Fruit fly (Drosophila melanogaster) whole organism, embryonic: ENCODE results near the gene CG9926.

Experiments
- Atf3 ChIP-seq: fragments of 200-800 bp; sonication (Bioruptor generic); optimal IDR thresholded peaks from 3 replicates; lab custom pipeline; 2016; ENCODE audit warnings: missing biosample characterization, missing genetic modification characterization
- C15 ChIP-seq: fragments of 200-800 bp; sonication (Bioruptor generic); IDR thresholded peaks from 3 replicates; pipeline ENCODE4 v1.3.6; 2022; ENCODE audit warnings: missing biosample characterization, missing genetic modification characterization
- CG10321 ChIP-seq: fragments of 200-800 bp; sonication (Bioruptor generic); IDR thresholded peaks from 2 replicates; pipeline ENCODE4 v1.3.6; 2022; ENCODE audit warnings: missing biosample characterization, missing genetic modification characterization
- CG10543 ChIP-seq: fragments of 200-800 bp; sonication (Bioruptor generic); optimal IDR thresholded peaks from 3 replicates; lab custom pipeline; 2017; ENCODE audit warnings: missing biosample characterization, mild to moderate bottlenecking, missing genetic modification characterization, moderate library complexity
- CG12104 ChIP-seq: fragments of 200-800 bp; sonication (Bioruptor generic); optimal IDR thresholded peaks from 3 replicates; lab custom pipeline; 2016; ENCODE audit warnings: missing biosample characterization, missing genetic modification characterization
- CG12391 ChIP-seq: fragments of 200-800 bp; sonication (Bioruptor generic); optimal IDR thresholded peaks from 3 replicates; lab custom pipeline; 2018; ENCODE audit warnings: missing biosample characterization, mild to moderate bottlenecking, missing genetic modification characterization, moderate library complexity
- CG13894 ChIP-seq: fragments of 200-800 bp; sonication (Bioruptor generic); optimal IDR thresholded peaks from 3 replicates; lab custom pipeline; 2018; ENCODE audit warnings: missing biosample characterization, mild to moderate bottlenecking, missing genetic modification characterization, moderate library complexity
- CG15269 ChIP-seq: fragments of 200-800 bp; sonication (Bioruptor generic); optimal IDR thresholded peaks from 2 replicates; lab custom pipeline; 2018; ENCODE audit warnings: missing biosample characterization, mild to moderate bottlenecking, missing genetic modification characterization, moderate library complexity
- CG15696 ChIP-seq: fragments of 200-800 bp; sonication (Bioruptor generic); optimal IDR thresholded peaks from 2 replicates; lab custom pipeline; 2019; ENCODE audit warnings: missing biosample characterization, mild to moderate bottlenecking, missing genetic modification characterization, moderate library complexity
- CG1602 ChIP-seq: fragments of 200-800 bp; sonication (Bioruptor generic); optimal IDR thresholded peaks from 3 replicates; lab custom pipeline; 2016; ENCODE audit warnings: missing biosample characterization, missing genetic modification characterization
- CG17912 ChIP-seq: fragments of 200-800 bp; sonication (Bioruptor generic); optimal IDR thresholded peaks from 2 replicates; lab custom pipeline; 2018; ENCODE audit warnings: missing biosample characterization, mild to moderate bottlenecking, missing genetic modification characterization
- CG1792 ChIP-seq: fragments of 200-800 bp; sonication (Bioruptor generic); optimal IDR thresholded peaks from 2 replicates; lab custom pipeline; 2016; ENCODE audit warnings: missing biosample characterization, missing genetic modification characterization
- CG1832 ChIP-seq: fragments of 200-800 bp; sonication (Bioruptor generic); optimal IDR thresholded peaks from 2 replicates; lab custom pipeline; 2017; ENCODE audit warnings: missing biosample characterization, mild to moderate bottlenecking, missing genetic modification characterization, inconsistent platforms
- CG3838 ChIP-seq: fragments of 200-800 bp; sonication (Bioruptor generic); optimal IDR thresholded peaks from 3 replicates; lab custom pipeline; 2016; ENCODE audit warnings: missing biosample characterization, missing genetic modification characterization
- Ets65A ChIP-seq: fragments of 200-800 bp; sonication (Bioruptor generic); peaks from one replicate; lab custom pipeline; 2016; ENCODE audit warnings: missing biosample characterization, missing genetic modification characterization
- Hmx ChIP-seq: fragments of 200-800 bp; sonication (Bioruptor generic); optimal IDR thresholded peaks from 2 replicates; lab custom pipeline; 2016; ENCODE audit warnings: missing biosample characterization, missing genetic modification characterization
- Hr39 ChIP-seq: fragments of >200 bp; optimal IDR thresholded peaks from 2 replicates; lab custom pipeline; 2017
- Med ChIP-seq: fragments of 200-800 bp; sonication (Bioruptor generic); peaks from one replicate; lab custom pipeline; 2016; ENCODE audit warnings: missing biosample characterization, missing genetic modification characterization, mild to moderate bottlenecking, inconsistent platforms, moderate library complexity
- Myb ChIP-seq: fragments of 200-800 bp; sonication (Bioruptor generic); optimal IDR thresholded peaks from 2 replicates; lab custom pipeline; 2016; ENCODE audit warnings: missing biosample characterization, missing genetic modification characterization
- Neu2 ChIP-seq: fragments of 200-800 bp; sonication (Bioruptor generic); optimal IDR thresholded peaks from 3 replicates; lab custom pipeline; 2016; ENCODE audit warnings: missing biosample characterization, missing genetic modification characterization, borderline replicate concordance
- Nf-YC ChIP-seq: fragments of 200-800 bp; optimal IDR thresholded peaks from 3 replicates; lab custom pipeline; 2019; ENCODE audit warnings: missing biosample characterization, mild to moderate bottlenecking, missing genetic modification characterization, moderate library complexity
- Xbp1 ChIP-seq: fragments of 200-800 bp; sonication (Bioruptor generic); optimal IDR thresholded peaks from 3 replicates; lab custom pipeline; 2016; ENCODE audit warnings: missing biosample characterization, mild to moderate bottlenecking, missing genetic modification characterization
- ab ChIP-seq: fragments of 200-800 bp; sonication (Bioruptor generic); optimal IDR thresholded peaks from 2 replicates; lab custom pipeline; 2016; ENCODE audit warnings: missing biosample characterization, missing genetic modification characterization
- abd-A ChIP-seq: fragments of 200-800 bp; sonication (Bioruptor generic); optimal IDR thresholded peaks from 3 replicates; lab custom pipeline; 2019; ENCODE audit warnings: missing biosample characterization, mild to moderate bottlenecking, missing genetic modification characterization, moderate library complexity
- ac ChIP-seq: fragments of 200-800 bp; sonication (Bioruptor generic); optimal IDR thresholded peaks from 3 replicates; lab custom pipeline; 2017; ENCODE audit warnings: missing biosample characterization, mild to moderate bottlenecking, missing genetic modification characterization
- caup ChIP-seq: fragments of 200-800 bp; sonication (Bioruptor generic); optimal IDR thresholded peaks from 3 replicates; lab custom pipeline; 2017; ENCODE audit warnings: missing biosample characterization, mild to moderate bottlenecking, missing genetic modification characterization, moderate library complexity; ENCODE audit not compliant: severe bottlenecking
- dmrt11E ChIP-seq: fragments of 200-800 bp; sonication (Bioruptor generic); optimal IDR thresholded peaks from 3 replicates; lab custom pipeline; 2018; ENCODE audit warnings: missing biosample characterization, mild to moderate bottlenecking, missing genetic modification characterization, moderate library complexity
- ham ChIP-seq: fragments of 200-800 bp; sonication (Bioruptor generic); IDR thresholded peaks from 2 replicates; pipeline ENCODE4 v1.3.6; 2022; ENCODE audit warnings: missing biosample characterization, missing genetic modification characterization
- inv ChIP-seq: fragments of 200-800 bp; sonication (Bioruptor generic); IDR thresholded peaks from 2 replicates; pipeline ENCODE4 v1.3.6; 2022; ENCODE audit warnings: missing biosample characterization, missing genetic modification characterization; ENCODE audit not compliant: partially characterized antibody
- kni ChIP-seq: fragments of 200-800 bp; sonication (Bioruptor generic); optimal IDR thresholded peaks from 3 replicates; lab custom pipeline; 2017; ENCODE audit warnings: mild to moderate bottlenecking, missing biosample characterization, missing genetic modification reagents, missing genetic modification characterization
- lab ChIP-seq: fragments of 200-800 bp; sonication (Bioruptor generic); optimal IDR thresholded peaks from 3 replicates; lab custom pipeline; 2017; ENCODE audit warnings: missing biosample characterization, missing genetic modification characterization, mild to moderate bottlenecking, moderate library complexity, missing genetic modification reagents
- mld ChIP-seq: fragments of 200-800 bp; sonication (Bioruptor generic); IDR thresholded peaks from 3 replicates; pipeline ENCODE4 v1.3.6; 2022; ENCODE audit warnings: missing biosample characterization, missing genetic modification characterization; ENCODE audit not compliant: partially characterized antibody
- oc ChIP-seq: fragments of 200-800 bp; sonication (Bioruptor generic); optimal IDR thresholded peaks from 2 replicates; lab custom pipeline; 2018; ENCODE audit warnings: missing biosample characterization, mild to moderate bottlenecking, missing genetic modification characterization, moderate library complexity
- phol ChIP-seq: fragments of 200-800 bp; sonication (Bioruptor generic); optimal IDR thresholded peaks from 3 replicates; lab custom pipeline; 2018; ENCODE audit warnings: missing biosample characterization, mild to moderate bottlenecking, missing genetic modification characterization, moderate library complexity
- pros ChIP-seq: fragments of 200-800 bp; sonication (Bioruptor generic); optimal IDR thresholded peaks from 3 replicates; lab custom pipeline; 2019; ENCODE audit warnings: missing biosample characterization, mild to moderate bottlenecking, missing genetic modification characterization, moderate library complexity
- ro ChIP-seq: fragments of 200-800 bp; sonication (Bioruptor generic); IDR thresholded peaks from 2 replicates; pipeline ENCODE4 v1.3.6; 2022; ENCODE audit warnings: missing biosample characterization, missing genetic modification characterization
- run ChIP-seq: fragments of 200-800 bp; sonication (Bioruptor generic); optimal IDR thresholded peaks from 3 replicates; lab custom pipeline; 2018; ENCODE audit warnings: missing biosample characterization, mild to moderate bottlenecking, missing genetic modification characterization
- salm ChIP-seq: fragments of 200-800 bp; sonication (Bioruptor generic); optimal IDR thresholded peaks from 2 replicates; lab custom pipeline; 2018; ENCODE audit warnings: missing biosample characterization, mild to moderate bottlenecking, missing genetic modification characterization
- sens ChIP-seq: fragments of 200-800 bp; sonication (Bioruptor generic); peaks from one replicate; lab custom pipeline; 2016; ENCODE audit warnings: missing biosample characterization, missing genetic modification characterization
- sug ChIP-seq: fragments of 200-800 bp; optimal IDR thresholded peaks from 2 replicates; lab custom pipeline; 2019; ENCODE audit warnings: missing biosample characterization, mild to moderate bottlenecking, missing genetic modification characterization, moderate library complexity
- vnd ChIP-seq: fragments of 200-800 bp; sonication (Bioruptor generic); IDR thresholded peaks from 3 replicates; pipeline ENCODE4 v1.3.6; 2022; ENCODE audit warnings: missing biosample characterization, missing genetic modification characterization; ENCODE audit not compliant: partially characterized antibody
- zen ChIP-seq: fragments of 200-800 bp; sonication (Bioruptor generic); optimal IDR thresholded peaks from 3 replicates; lab custom pipeline; 2018; ENCODE audit warnings: missing biosample characterization, mild to moderate bottlenecking, missing genetic modification characterization, moderate library complexity

The CG9926 gene

DNA sequence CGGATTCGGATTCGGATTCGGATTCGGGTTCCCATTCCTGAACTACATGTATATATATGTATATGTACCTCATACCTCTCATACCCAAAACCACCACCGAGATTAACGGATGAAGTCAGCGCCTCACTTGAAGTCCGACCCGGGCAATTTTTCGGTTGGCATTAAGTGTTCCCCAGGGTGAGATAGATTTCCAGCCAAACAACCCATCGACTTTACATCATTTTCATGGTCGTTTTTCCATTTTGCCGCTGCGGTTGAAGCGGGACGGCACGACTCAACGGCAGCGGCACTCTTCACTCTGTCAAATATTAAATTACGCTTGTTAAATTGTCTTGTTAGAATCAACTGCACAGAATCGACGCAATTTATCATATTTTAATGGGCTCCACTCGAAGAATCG, 20.7 kb downstream of the CG9926 start (continued):
- TF ChIP-seq CG17912 (GFP tag; lab: Kevin White, UChicago): no peak
- no peak for TF ChIP-seq ham
- TF ChIP-seq caup: no peak
- no peak for TF ChIP-seq dmrt11E
- peak; percentile 66 for TF ChIP-seq run
- no peak for TF ChIP-seq CG12104 (GFP tag; lab: Kevin White, UChicago)
- TF ChIP-seq C15 (GFP tag; lab: Robert Waterston, UW): no peak
- TF ChIP-seq Hmx (GFP tag; lab: Kevin White, UChicago): no peak
- TF ChIP-seq Myb (GFP tag; lab: Kevin White, UChicago): no peak
- TF ChIP-seq mld (GFP tag; lab: Robert Waterston, UW): no peak
- no peak for TF ChIP-seq salm
- peak; percentile 28 for TF ChIP-seq kni
- TF ChIP-seq vnd (GFP tag; lab: Robert Waterston, UW): no peak
- TF ChIP-seq Hr39: no peak
- TF ChIP-seq CG1792 (GFP tag; lab: Kevin White, UChicago): no peak
- no peak for TF ChIP-seq CG12391 (tag; lab: Kevin White, UChicago)
- TF ChIP-seq zen: no peak
- TF ChIP-seq ro (GFP tag; lab: Robert Waterston, UW): no peak
- TF ChIP-seq abd-A (tag; lab: Kevin White, UChicago): peak; percentile 65
- TF ChIP-seq lab (GFP tag; lab: Kevin White, UChicago): no peak
- no peak for TF ChIP-seq inv
- no peak for TF ChIP-seq Atf3 (GFP tag; lab: Kevin White, UChicago)
- TF ChIP-seq Nf-YC (tag; lab: Kevin White, UChicago): peak; percentile 87
- no peak for TF ChIP-seq CG10543
- peak; percentile 3 for TF ChIP-seq phol (tag; lab: Kevin White, UChicago)
- peak; percentile 59 for TF ChIP-seq CG1832
- TF ChIP-seq sug (tag; lab: Kevin White, UChicago): no peak
- TF ChIP-seq, all 482 proteins: peak for 18

dm6 chr3R:13927543-13927942, 23.4 kb downstream of the CG9926 start:
- no peak for TF ChIP-seq CG1602 (GFP tag; lab: Kevin White, UChicago)
- peak; percentile 39 for TF ChIP-seq abd-A (tag; lab: Kevin White, UChicago)
- no peak for TF ChIP-seq Neu2 (GFP tag; lab: Kevin White, UChicago)
- peak; percentile 63 for TF ChIP-seq sens (GFP tag; lab: Kevin White, UChicago)
- peak; percentile 82 for TF ChIP-seq oc (tag; lab: Kevin White, UChicago)
- no peak for TF ChIP-seq CG15696 (tag; lab: Kevin White, UChicago)
- no peak for TF ChIP-seq Med
- TF ChIP-seq pros: no peak
- no peak for TF ChIP-seq Xbp1
- no peak for TF ChIP-seq ac (GFP tag; lab: Kevin White, UChicago)
- TF ChIP-seq CG10321 (GFP tag; lab: Robert Waterston, UW): no peak
- TF ChIP-seq CG3838 (GFP tag; lab: Kevin White, UChicago): no peak
- TF ChIP-seq CG15269 (tag; lab: Kevin White, UChicago): peak; percentile 14
- peak; percentile 40 for TF ChIP-seq Ets65A (GFP tag; lab: Kevin White, UChicago)
- TF ChIP-seq ab: no peak
- peak; percentile 84 for TF ChIP-seq CG13894 (tag; lab: Kevin White, UChicago)
